Fruit fly (Drosophila melanogaster) Kc167 (cell line): ENCODE data around the gene CG1703.

Experiments
- h ChIP-seq: fragments of >200 bp; optimal IDR thresholded peaks from 3 replicates; lab custom pipeline; 2018; ENCODE audit warnings: missing external identifiers
- insv ChIP-seq: fragments of >200 bp; optimal IDR thresholded peaks from 3 replicates; lab custom pipeline; 2018; ENCODE audit warnings: missing external identifiers
- psq ChIP-seq: fragments of >200 bp; optimal IDR thresholded peaks from 2 replicates; lab custom pipeline; 2017; ENCODE audit warnings: missing external identifiers
- ttk ChIP-seq: sonication (Bioruptor generic); optimal IDR thresholded peaks from 2 replicates; lab custom pipeline; 2017; ENCODE audit warnings: missing external identifiers

DNA sequence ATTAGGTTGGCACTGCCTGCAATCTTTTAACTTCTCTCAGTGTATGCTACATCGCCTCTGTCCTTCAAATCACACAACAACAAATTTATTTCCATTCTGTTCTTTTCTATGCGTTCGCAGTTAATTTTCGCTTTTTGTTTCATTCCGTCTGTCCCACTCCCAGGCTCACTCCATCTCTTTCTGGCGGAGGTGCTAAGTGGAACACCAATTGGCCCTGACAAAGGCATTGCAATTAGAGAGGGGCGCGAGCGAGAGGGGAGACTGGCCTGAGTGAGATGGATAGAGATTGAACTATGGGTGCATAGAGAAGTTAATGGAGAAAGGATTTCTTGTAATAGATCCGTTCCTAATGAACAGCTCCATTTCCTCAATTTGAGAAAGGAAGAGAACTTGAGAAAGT lies 28.8 kb downstream of the CG1703 start:
- no peak for TF ChIP-seq psq (lab: Kevin White, UChicago)
- TF ChIP-seq ttk (lab: Kevin White, UChicago): no peak
- no peak for TF ChIP-seq insv (lab: Kevin White, UChicago)
- TF ChIP-seq h: no peak
